Fruit fly (Drosophila melanogaster): Measurements from ENCODE around the gene Tim9b.

DNA sequence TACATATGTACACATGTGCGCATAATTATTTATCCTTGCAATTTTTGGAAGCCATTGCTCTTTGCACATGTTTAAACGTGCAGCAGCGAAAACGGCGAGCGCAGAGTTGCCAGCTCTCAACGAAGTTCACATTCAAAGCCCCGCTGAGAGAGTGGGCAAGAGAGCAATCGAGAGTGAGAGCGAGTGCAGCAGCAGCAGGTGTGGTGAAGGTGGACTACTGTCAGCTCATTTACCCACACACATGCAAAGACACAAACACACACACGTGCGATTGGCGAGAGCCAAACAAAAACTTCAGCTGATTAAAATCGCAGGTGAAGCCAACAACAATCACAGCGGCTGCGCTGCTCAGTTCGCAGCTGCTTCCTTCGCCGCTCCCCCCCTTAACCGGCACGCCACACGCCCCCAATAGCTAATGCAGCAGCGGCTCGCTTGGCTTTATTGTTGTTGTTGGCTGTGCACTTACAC is 13.1 kb upstream of the Tim9b start:
- TF ChIP-seq CG8478 (optimal IDR thresholded peaks at IDR 0.05) (no peak), psq (optimal IDR thresholded peaks at IDR 0.05) (no peak), pan (optimal IDR thresholded peaks at IDR 0.05) (no peak), EcR (GFP tag; optimal IDR thresholded peaks at IDR 0.05) (no peak), usp (GFP tag; optimal IDR thresholded peaks at IDR 0.05) (no peak)

All from whole organism.